Worm (Caenorhabditis elegans) whole organism, mixed stage, embryonic: ENCODE data around the gene pygo-1.
A peak's percentile ranks its signal among the peaks of the same experiment; 100 is the strongest.

ENCODE experiments used
- bed-3 ChIP-seq: fragments of 200-800 bp; sonication (Bioruptor generic); optimal IDR thresholded peaks from 3 replicates; lab custom pipeline; 2018; ENCODE audit warnings: mild to moderate bottlenecking, missing genetic modification characterization, moderate library complexity, missing compliant biosample characterization
- blmp-1 ChIP-seq: fragments of 150-350 bp; optimal IDR thresholded peaks from 2 replicates; lab custom pipeline; 2014; ENCODE audit warnings: missing biosample characterization, missing genetic modification characterization
- ceh-39 ChIP-seq: fragments of 150-350 bp; optimal IDR thresholded peaks from 2 replicates; lab custom pipeline; 2014; ENCODE audit warnings: missing biosample characterization, missing genetic modification characterization
- ceh-43 ChIP-seq: fragments of 200-800 bp; sonication (Bioruptor generic); optimal IDR thresholded peaks from 2 replicates; lab custom pipeline; 2018; ENCODE audit warnings: mild to moderate bottlenecking, missing genetic modification characterization, moderate library complexity, missing compliant biosample characterization
- ceh-83 ChIP-seq: fragments of 200-800 bp; sonication (Bioruptor generic); optimal IDR thresholded peaks from 2 replicates; lab custom pipeline; 2018; ENCODE audit warnings: mild to moderate bottlenecking, missing genetic modification characterization, missing compliant biosample characterization
- ces-1 ChIP-seq: fragments of 150-350 bp; optimal IDR thresholded peaks from 2 replicates; lab custom pipeline; 2014; ENCODE audit warnings: missing biosample characterization, missing genetic modification reagents, missing genetic modification characterization
- cnd-1 ChIP-seq: fragments of 200-800 bp; sonication (Bioruptor generic); optimal IDR thresholded peaks from 2 replicates; lab custom pipeline; 2018; ENCODE audit warnings: mild to moderate bottlenecking, missing genetic modification characterization, missing compliant biosample characterization
- drap-1 ChIP-seq: fragments of 200-800 bp; sonication (Bioruptor generic); optimal IDR thresholded peaks from 3 replicates; lab custom pipeline; 2018; ENCODE audit warnings: mild to moderate bottlenecking, missing genetic modification characterization, missing compliant biosample characterization
- flh-1 ChIP-seq: fragments of 200-800 bp; sonication (Bioruptor generic); optimal IDR thresholded peaks from 2 replicates; lab custom pipeline; 2018; ENCODE audit warnings: mild to moderate bottlenecking, missing genetic modification characterization, moderate library complexity, missing compliant biosample characterization
- ham-2 ChIP-seq: fragments of 200-800 bp; sonication (Bioruptor generic); optimal IDR thresholded peaks from 2 replicates; lab custom pipeline; 2018; ENCODE audit warnings: mild to moderate bottlenecking, missing genetic modification characterization, missing compliant biosample characterization
- hlh-1 ChIP-seq: fragments of 150-350 bp; optimal IDR thresholded peaks from 2 replicates; lab custom pipeline; 2014; ENCODE audit warnings: missing biosample characterization, missing genetic modification reagents, missing genetic modification characterization
- lin-13 ChIP-seq: fragments of 150-350 bp; optimal IDR thresholded peaks from 2 replicates; lab custom pipeline; 2014; ENCODE audit warnings: missing biosample characterization, missing genetic modification characterization
- lin-32 ChIP-seq: fragments of 200-800 bp; sonication (Bioruptor generic); optimal IDR thresholded peaks from 2 replicates; lab custom pipeline; 2018; ENCODE audit warnings: mild to moderate bottlenecking, missing genetic modification characterization, missing compliant biosample characterization
- lsy-2 ChIP-seq: fragments of 150-350 bp; optimal IDR thresholded peaks from 2 replicates; lab custom pipeline; 2014; ENCODE audit warnings: missing biosample characterization, missing genetic modification characterization
- mab-5 ChIP-seq: fragments of 150-350 bp; optimal IDR thresholded peaks from 2 replicates; lab custom pipeline; 2014; ENCODE audit warnings: missing biosample characterization, missing genetic modification characterization
- mep-1 ChIP-seq: fragments of 150-350 bp; optimal IDR thresholded peaks from 2 replicates; lab custom pipeline; 2017; ENCODE audit warnings: missing biosample characterization, missing genetic modification reagents, missing genetic modification characterization, inconsistent platforms
- mls-2 ChIP-seq: sonication (generic microtip); optimal IDR thresholded peaks from 2 replicates; lab custom pipeline; 2016; ENCODE audit warnings: mild to moderate bottlenecking, missing genetic modification characterization, moderate library complexity, missing compliant biosample characterization
- nhr-12 ChIP-seq: fragments of 150-350 bp; optimal IDR thresholded peaks from 2 replicates; lab custom pipeline; 2014; ENCODE audit warnings: missing biosample characterization, missing genetic modification characterization
- nhr-2 ChIP-seq: fragments of 150-350 bp; optimal IDR thresholded peaks from 2 replicates; lab custom pipeline; 2014; ENCODE audit warnings: missing biosample characterization, missing genetic modification characterization
- nhr-237 ChIP-seq: fragments of 150-350 bp; optimal IDR thresholded peaks from 2 replicates; lab custom pipeline; 2014; ENCODE audit warnings: missing biosample characterization, missing genetic modification characterization
- nhr-28 ChIP-seq: fragments of 150-350 bp; optimal IDR thresholded peaks from 2 replicates; lab custom pipeline; 2014; ENCODE audit warnings: missing biosample characterization, missing genetic modification characterization
- nhr-76 ChIP-seq: sonication (generic microtip); optimal IDR thresholded peaks from 2 replicates; lab custom pipeline; 2017; ENCODE audit warnings: missing biosample characterization, missing genetic modification characterization
- pha-4 ChIP-seq: fragments of 150-350 bp; optimal IDR thresholded peaks from 2 replicates; lab custom pipeline; 2018; ENCODE audit warnings: missing biosample characterization, missing genetic modification reagents, missing genetic modification characterization
- sem-2 ChIP-seq: fragments of 200-800 bp; sonication (Bioruptor generic); optimal IDR thresholded peaks from 2 replicates; lab custom pipeline; 2018; ENCODE audit warnings: mild to moderate bottlenecking, missing genetic modification characterization, missing compliant biosample characterization
- snpc-4 ChIP-seq: fragments of 150-350 bp; optimal IDR thresholded peaks from 2 replicates; lab custom pipeline; 2014; ENCODE audit warnings: missing biosample characterization, missing genetic modification characterization
- sptf-1 ChIP-seq: sonication (generic microtip); optimal IDR thresholded peaks from 2 replicates; lab custom pipeline; 2017; ENCODE audit warnings: mild to moderate bottlenecking, missing genetic modification characterization, moderate library complexity, missing compliant biosample characterization
- unc-120 ChIP-seq: sonication (generic microtip); optimal IDR thresholded peaks from 2 replicates; lab custom pipeline; 2017; ENCODE audit warnings: missing genetic modification characterization, missing compliant biosample characterization; ENCODE audit not compliant: poor library complexity, severe bottlenecking
- unc-39 ChIP-seq: fragments of 150-350 bp; optimal IDR thresholded peaks from 2 replicates; lab custom pipeline; 2014; ENCODE audit warnings: missing biosample characterization, missing genetic modification characterization
- unc-62 ChIP-seq: fragments of 150-350 bp; optimal IDR thresholded peaks from 2 replicates; lab custom pipeline; 2014; ENCODE audit warnings: missing biosample characterization, missing genetic modification reagents, missing genetic modification characterization
- zip-8 ChIP-seq: fragments of 150-350 bp; optimal IDR thresholded peaks from 2 replicates; lab custom pipeline; 2014; ENCODE audit warnings: missing biosample characterization, missing genetic modification characterization

pygo-1 gene

DNA sequence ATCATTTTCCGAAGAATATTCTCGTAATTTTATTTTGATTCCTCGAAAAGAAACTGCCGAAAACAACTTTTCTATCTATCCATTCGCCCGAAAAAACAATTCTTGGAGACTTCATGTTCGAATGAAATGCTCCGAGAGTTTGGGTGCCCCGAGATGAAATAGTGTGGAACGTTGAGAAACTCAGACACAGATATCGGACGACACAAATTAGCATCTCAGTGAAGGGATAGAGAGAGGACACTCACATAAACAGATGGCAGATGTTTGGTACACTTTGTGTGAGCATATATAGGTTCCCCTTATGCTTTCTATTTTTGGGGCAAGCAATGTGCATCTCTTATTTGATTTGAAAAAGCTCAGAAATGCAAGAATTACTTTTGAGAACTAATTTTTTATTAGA, 4.3 kb upstream of the pygo-1 start:
- TF ChIP-seq nhr-12 (tag; lab: Kevin White, UChicago), result no peak
- no peak for TF ChIP-seq nhr-28 (tag; lab: Kevin White, UChicago)
- peak; percentile 75 for TF ChIP-seq ces-1
- TF ChIP-seq unc-62 (GFP tag; lab: Kevin White, UChicago), result peak; percentile 36
- TF ChIP-seq ceh-39 (tag; lab: Kevin White, UChicago), result no peak
- peak; percentile 59 for TF ChIP-seq unc-120 (tag; lab: Kevin White, UChicago)
- peak; percentile 63 for TF ChIP-seq nhr-2 (tag; lab: Kevin White, UChicago)
- TF ChIP-seq sem-2 (GFP tag; lab: Kevin White, UChicago), result no peak
- no peak for TF ChIP-seq blmp-1 (tag; lab: Kevin White, UChicago)
- peak; percentile 49 for TF ChIP-seq lin-32 (GFP tag; lab: Kevin White, UChicago)
- TF ChIP-seq mep-1 (tag; lab: Kevin White, UChicago), result peak; percentile 13
- TF ChIP-seq hlh-1 (tag; lab: Kevin White, UChicago), result peak; percentile 18
- TF ChIP-seq cnd-1 (tag; lab: Kevin White, UChicago), result peak; percentile 84

DNA sequence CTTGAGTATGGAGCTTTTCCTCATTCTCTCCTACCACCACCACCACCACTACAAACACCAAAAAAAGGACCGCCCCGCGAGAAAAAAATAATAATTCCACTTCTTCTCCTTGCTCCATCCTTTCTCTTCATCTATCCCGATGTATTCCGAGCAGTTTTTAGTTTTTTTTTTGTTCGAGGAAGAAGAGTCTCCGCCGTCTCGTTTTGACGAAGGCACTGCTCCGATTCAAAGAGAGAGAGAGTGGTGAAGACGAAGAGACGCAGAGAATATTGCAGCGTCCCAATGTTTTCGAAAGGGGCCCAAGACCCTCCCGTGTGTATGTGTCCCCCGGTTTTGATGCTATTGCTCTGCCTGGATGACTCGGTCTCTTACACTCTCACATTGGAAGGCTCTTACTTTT, 2.0 kb upstream of the pygo-1 start:
- TF ChIP-seq ceh-43 (no peak), lin-32 (GFP tag; lab: Kevin White, UChicago) (no peak), bed-3 (no peak), nhr-12 (tag; lab: Kevin White, UChicago) (no peak), cnd-1 (tag; lab: Kevin White, UChicago) (no peak), nhr-2 (tag; lab: Kevin White, UChicago) (no peak), unc-120 (tag; lab: Kevin White, UChicago) (no peak), nhr-76 (tag; lab: Kevin White, UChicago) (no peak), nhr-237 (tag; lab: Kevin White, UChicago) (no peak), pha-4 (tag; lab: Kevin White, UChicago) (no peak), flh-1 (GFP tag; lab: Kevin White, UChicago) (no peak), hlh-1 (tag; lab: Kevin White, UChicago) (no peak), ham-2 (GFP tag; lab: Kevin White, UChicago) (no peak), zip-8 (no peak), ceh-83 (no peak), ces-1 (no peak), mab-5 (tag; lab: Kevin White, UChicago) (no peak), unc-39 (tag; lab: Kevin White, UChicago) (no peak), drap-1 (GFP tag; lab: Kevin White, UChicago) (no peak)

DNA sequence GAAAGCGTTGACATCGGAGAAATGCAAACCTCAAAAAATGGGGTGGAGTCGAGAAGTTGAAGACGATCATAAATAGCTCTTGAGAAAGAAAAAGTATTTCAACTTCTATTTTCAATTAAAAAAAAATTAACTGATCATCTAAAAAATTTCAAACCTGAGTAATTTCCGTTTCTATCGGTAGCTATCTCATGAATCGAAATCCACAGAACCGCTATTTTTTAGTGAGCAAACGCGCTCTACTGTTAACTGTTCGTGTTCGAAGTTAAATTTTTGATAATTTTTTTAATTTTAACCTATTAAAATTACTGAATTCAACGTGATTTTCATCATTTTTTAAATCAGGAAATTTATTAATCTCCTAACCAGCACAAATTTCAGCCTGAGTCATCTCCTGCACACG, 729 bp downstream of the pygo-1 start:
- TF ChIP-seq unc-62 (GFP tag; lab: Kevin White, UChicago), result no peak
- TF ChIP-seq lin-32 (GFP tag; lab: Kevin White, UChicago), result no peak
- no peak for TF ChIP-seq nhr-2 (tag; lab: Kevin White, UChicago)
- TF ChIP-seq lsy-2, result no peak
- TF ChIP-seq lin-13, result no peak
- no peak for TF ChIP-seq sptf-1 (tag; lab: Kevin White, UChicago)
- TF ChIP-seq mls-2 (tag; lab: Kevin White, UChicago), result no peak
- no peak for TF ChIP-seq nhr-76 (tag; lab: Kevin White, UChicago)
- no peak for TF ChIP-seq pha-4 (tag; lab: Kevin White, UChicago)
- no peak for TF ChIP-seq flh-1 (GFP tag; lab: Kevin White, UChicago)
- TF ChIP-seq mep-1 (tag; lab: Kevin White, UChicago), result no peak
- TF ChIP-seq ces-1, result no peak

DNA sequence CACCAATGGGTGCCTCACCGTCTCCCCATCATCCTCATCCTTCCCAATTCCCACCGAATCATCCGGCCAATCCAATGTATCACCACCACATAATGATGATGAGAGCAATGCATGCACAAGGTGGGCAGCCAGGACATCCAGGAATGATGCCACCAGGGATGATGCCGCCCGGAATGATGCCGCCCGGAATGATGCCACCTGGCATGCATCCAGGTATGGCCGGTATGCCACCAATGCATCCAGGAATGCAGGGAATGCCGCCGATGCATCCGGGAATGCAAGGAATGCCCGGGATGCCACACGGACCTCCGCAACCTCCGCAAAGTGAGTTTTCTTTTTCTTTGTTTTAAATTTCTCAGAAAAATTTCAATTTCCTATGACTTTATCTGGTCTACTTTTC, 2.7 kb downstream of the pygo-1 start:
- no peak for TF ChIP-seq blmp-1 (tag; lab: Kevin White, UChicago)
- TF ChIP-seq snpc-4 (tag; lab: Kevin White, UChicago), result no peak
- TF ChIP-seq nhr-28 (tag; lab: Kevin White, UChicago), result no peak
- no peak for TF ChIP-seq nhr-237 (tag; lab: Kevin White, UChicago)
- no peak for TF ChIP-seq ceh-43
- TF ChIP-seq cnd-1 (tag; lab: Kevin White, UChicago), result no peak
- no peak for TF ChIP-seq unc-120 (tag; lab: Kevin White, UChicago)
- no peak for TF ChIP-seq bed-3
- TF ChIP-seq nhr-12 (tag; lab: Kevin White, UChicago), result no peak
